Worm (Caenorhabditis elegans): Measurements from ENCODE around the gene ZK353.3.

DNA sequence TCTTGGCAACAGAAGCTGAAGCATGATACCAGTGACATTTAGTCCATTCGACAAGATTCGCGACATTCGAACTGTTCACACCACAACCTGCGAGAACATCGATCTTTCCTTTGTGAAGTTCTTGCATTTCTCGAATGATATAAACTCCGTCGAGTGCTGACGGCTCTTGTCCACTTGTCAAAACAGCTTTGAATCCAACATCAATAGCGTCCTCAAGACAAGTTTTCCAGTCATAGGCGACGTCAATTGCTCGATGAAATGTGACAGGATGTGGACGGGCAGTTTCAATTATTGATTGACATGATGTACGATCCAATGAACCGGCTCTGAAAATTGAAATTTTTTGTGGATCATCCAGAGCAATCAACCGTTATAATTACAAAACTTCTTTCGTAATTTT lies 6.8 kb downstream of the ZK353.3 start:
- no peak for TF ChIP-seq unc-62 (GFP tag; optimal IDR thresholded peaks at IDR 0.05)
- no peak for TF ChIP-seq nhr-28 (tag; optimal IDR thresholded peaks at IDR 0.05)
- no peak for TF ChIP-seq lsy-2 (tag; optimal IDR thresholded peaks at IDR 0.05)
- no peak for TF ChIP-seq mab-5 (tag; optimal IDR thresholded peaks at IDR 0.05)
- TF ChIP-seq lin-13 (tag; optimal IDR thresholded peaks at IDR 0.05): no peak
- no peak for TF ChIP-seq unc-39 (tag; optimal IDR thresholded peaks at IDR 0.05)
- no peak for TF ChIP-seq pha-4 (tag; optimal IDR thresholded peaks at IDR 0.05)
- TF ChIP-seq nhr-237 (tag; optimal IDR thresholded peaks at IDR 0.05): no peak
- TF ChIP-seq cnd-1 (tag; optimal IDR thresholded peaks at IDR 0.05): no peak
- TF ChIP-seq nhr-2 (tag; optimal IDR thresholded peaks at IDR 0.05): no peak

Data from whole organism, mixed stage, embryonic.